Worm (Caenorhabditis elegans): ENCODE results near the gene F55C12.19.

ce11 chrII:5853261-5853660 is 12.7 kb upstream of the F55C12.19 start:
- TF ChIP-seq ama-1 (optimal IDR thresholded peaks at IDR 0.05) (no peak), ZK546.5 (tag; optimal IDR thresholded peaks at IDR 0.05) (no peak), unc-130 (GFP tag; optimal IDR thresholded peaks at IDR 0.05) (no peak)

All from whole organism, L4 larva.